Worm (Caenorhabditis elegans) whole organism, early embryonic: ENCODE data around the gene C52E2.4.

Experiments
- F13C5.2 ChIP-seq: sonication (generic microtip); optimal IDR thresholded peaks from 2 replicates; lab custom pipeline; 2017; ENCODE audit warnings: mild to moderate bottlenecking, missing genetic modification characterization, inconsistent platforms, missing compliant biosample characterization
- aly-1 ChIP-seq: sonication (generic microtip); optimal IDR thresholded peaks from 2 replicates; lab custom pipeline; 2016; ENCODE audit warnings: missing genetic modification characterization, missing compliant biosample characterization
- ama-1 ChIP-seq: fragments of 150-350 bp; optimal IDR thresholded peaks from 2 replicates; lab custom pipeline; 2014
- ceh-13 ChIP-seq: fragments of 200-800 bp; sonication (Bioruptor generic); optimal IDR thresholded peaks from 2 replicates; lab custom pipeline; 2018; ENCODE audit warnings: mild to moderate bottlenecking, missing genetic modification characterization, missing compliant biosample characterization
- ceh-36 ChIP-seq: sonication (generic microtip); optimal IDR thresholded peaks from 2 replicates; lab custom pipeline; 2016; ENCODE audit warnings: missing genetic modification characterization, inconsistent platforms, missing compliant biosample characterization
- ets-7 ChIP-seq: sonication (generic microtip); optimal IDR thresholded peaks from 2 replicates; lab custom pipeline; 2016; ENCODE audit warnings: missing genotype, missing genetic modification characterization, missing compliant biosample characterization
- flt-1 ChIP-seq: fragments of 200-800 bp; sonication (Bioruptor generic); IDR thresholded peaks from 2 replicates; pipeline ENCODE4 v1.3.6; 2022; ENCODE audit warnings: missing genetic modification characterization, missing compliant biosample characterization
- pes-1 ChIP-seq: fragments of 200-800 bp; sonication (Bioruptor generic); IDR thresholded peaks from 2 replicates; pipeline ENCODE4 v1.3.6; 2022; ENCODE audit warnings: missing genetic modification reagents, missing genetic modification characterization, missing compliant biosample characterization
- scrt-1 ChIP-seq: fragments of 200-800 bp; sonication (Bioruptor generic); IDR thresholded peaks from 2 replicates; pipeline ENCODE4 v1.3.6; 2022; ENCODE audit warnings: missing genetic modification characterization, missing compliant biosample characterization
- sea-1 ChIP-seq: fragments of 200-800 bp; sonication (Bioruptor generic); conservative IDR thresholded peaks from 2 replicates; pipeline ENCODE4 v1.3.6; 2022; ENCODE audit warnings: missing genetic modification characterization, missing compliant biosample characterization

DNA sequence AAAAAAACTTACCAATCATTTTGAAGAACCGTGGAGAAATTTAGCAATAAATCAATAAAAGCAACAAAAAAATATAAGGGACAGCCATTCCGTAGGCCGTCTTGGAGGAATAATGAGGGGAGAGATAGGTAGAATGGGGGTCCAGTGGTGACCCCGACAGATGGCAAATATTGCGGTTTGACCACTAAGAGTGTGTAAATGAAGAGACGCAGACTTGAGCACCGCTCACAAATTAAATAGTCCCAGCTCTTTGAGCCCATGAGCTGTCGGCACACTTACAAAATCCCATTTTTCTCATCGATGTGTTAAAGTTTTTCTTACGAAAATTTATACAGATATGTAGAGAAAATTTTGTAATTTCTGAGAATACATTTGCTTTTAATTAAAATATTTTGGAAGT lies 22.2 kb upstream of the C52E2.4 start, which contains the start of gene fbxa-3:
- TF ChIP-seq scrt-1 (GFP tag; lab: Robert Waterston, UW) = no peak
- no peak for TF ChIP-seq flt-1
- no peak for TF ChIP-seq sea-1 (GFP tag; lab: Robert Waterston, UW)
- TF ChIP-seq ets-7 (tag; lab: Kevin White, UChicago) = no peak
- TF ChIP-seq aly-1 (tag; lab: Kevin White, UChicago) = no peak
- TF ChIP-seq ceh-13 (GFP tag; lab: Kevin White, UChicago) = no peak
- no peak for TF ChIP-seq ama-1
- no peak for TF ChIP-seq ceh-36 (tag; lab: Kevin White, UChicago)
- no peak for TF ChIP-seq pes-1 (GFP tag; lab: Robert Waterston, UW)
- no peak for TF ChIP-seq F13C5.2 (tag; lab: Kevin White, UChicago)
